Worm (Caenorhabditis elegans): ENCODE results near the gene asp-8.

ce11 chrV:2987407-2987806 is 36.9 kb upstream of the asp-8 start, which contains the start of gene srh-85:
- no peak for TF ChIP-seq fkh-10 (GFP tag; optimal IDR thresholded peaks at IDR 0.05)
- no peak for TF ChIP-seq tbx-2 (tag; optimal IDR thresholded peaks at IDR 0.05)
- TF ChIP-seq pat-9 (tag; optimal IDR thresholded peaks at IDR 0.05), result no peak
- TF ChIP-seq ttx-3 (tag; optimal IDR thresholded peaks at IDR 0.05), result no peak
- no peak for TF ChIP-seq sox-4 (tag; optimal IDR thresholded peaks at IDR 0.05)
- TF ChIP-seq fax-1 (tag; optimal IDR thresholded peaks at IDR 0.05), result no peak
- no peak for TF ChIP-seq sdc-2 (tag; optimal IDR thresholded peaks at IDR 0.05)
- TF ChIP-seq elt-2 (tag; optimal IDR thresholded peaks at IDR 0.05), result no peak
- no peak for TF ChIP-seq tbx-7 (tag; optimal IDR thresholded peaks at IDR 0.05)
- TF ChIP-seq lin-11 (tag; optimal IDR thresholded peaks at IDR 0.05), result no peak
- no peak for TF ChIP-seq npax-4 (tag; optimal IDR thresholded peaks at IDR 0.05)
- TF ChIP-seq unc-3 (GFP tag; conservative IDR thresholded peaks at IDR 0.05), result no peak
- no peak for TF ChIP-seq unc-3 (tag; optimal IDR thresholded peaks at IDR 0.05)

Measured in whole organism, late embryonic.